Worm (Caenorhabditis elegans) whole organism, late embryonic: ENCODE measurements around the gene ceeh-2.

Source experiments
- C38D4.7 ChIP-seq: fragments of 200-800 bp; sonication (Bioruptor generic); optimal IDR thresholded peaks from 2 replicates; lab custom pipeline; 2018; ENCODE audit warnings: mild to moderate bottlenecking, missing genetic modification characterization, moderate library complexity, missing compliant biosample characterization
- F13H6.1 ChIP-seq: sonication (generic microtip); optimal IDR thresholded peaks from 2 replicates; lab custom pipeline; 2016; ENCODE audit warnings: missing genetic modification characterization, missing compliant biosample characterization
- K02D7.2 ChIP-seq: sonication (generic microtip); optimal IDR thresholded peaks from 2 replicates; lab custom pipeline; 2017; ENCODE audit warnings: mild to moderate bottlenecking, missing genetic modification characterization, missing compliant biosample characterization
- K09A11.1 ChIP-seq: sonication (generic microtip); optimal IDR thresholded peaks from 2 replicates; lab custom pipeline; 2017; ENCODE audit warnings: antibody characterized with exemption, mild to moderate bottlenecking, missing genetic modification characterization, missing compliant biosample characterization; ENCODE audit not compliant: insufficient read depth
- ceh-14 ChIP-seq: sonication (generic microtip); optimal IDR thresholded peaks from 2 replicates; lab custom pipeline; 2016; ENCODE audit warnings: missing genotype, missing genetic modification characterization, missing compliant biosample characterization
- ceh-18 ChIP-seq: sonication (generic microtip); optimal IDR thresholded peaks from 2 replicates; lab custom pipeline; 2016; ENCODE audit warnings: missing genetic modification characterization, missing compliant biosample characterization
- ceh-22 ChIP-seq: sonication (generic microtip); optimal IDR thresholded peaks from 2 replicates; lab custom pipeline; 2017; ENCODE audit warnings: missing biosample characterization, missing genetic modification characterization
- ceh-24 ChIP-seq: sonication (generic microtip); optimal IDR thresholded peaks from 2 replicates; lab custom pipeline; 2016; ENCODE audit warnings: mild to moderate bottlenecking, missing genetic modification characterization, missing compliant biosample characterization
- ceh-30 ChIP-seq: fragments of 150-350 bp; optimal IDR thresholded peaks from 2 replicates; lab custom pipeline; 2014; ENCODE audit warnings: missing biosample characterization, missing genetic modification characterization
- ceh-45 ChIP-seq: fragments of 200-800 bp; sonication (Bioruptor generic); IDR thresholded peaks from 2 replicates; pipeline ENCODE4 v1.3.6; 2022; ENCODE audit warnings: missing genetic modification reagents, missing genetic modification characterization, missing compliant biosample characterization
- ceh-48 ChIP-seq: sonication (generic microtip); optimal IDR thresholded peaks from 2 replicates; lab custom pipeline; 2016; ENCODE audit warnings: missing genetic modification characterization, inconsistent platforms, missing compliant biosample characterization
- ceh-6 ChIP-seq: fragments of 200-800 bp; sonication (Bioruptor generic); optimal IDR thresholded peaks from 2 replicates; lab custom pipeline; 2018; ENCODE audit warnings: mild to moderate bottlenecking, missing genetic modification characterization, missing compliant biosample characterization
- ceh-9 ChIP-seq: sonication (generic microtip); optimal IDR thresholded peaks from 2 replicates; lab custom pipeline; 2016; ENCODE audit warnings: mild to moderate bottlenecking, missing genetic modification characterization, inconsistent platforms, missing compliant biosample characterization
- che-1 ChIP-seq: sonication (generic microtip); optimal IDR thresholded peaks from 2 replicates; lab custom pipeline; 2016; ENCODE audit warnings: mild to moderate bottlenecking, missing genetic modification characterization, missing compliant biosample characterization
- dmd-4 ChIP-seq: sonication (generic microtip); optimal IDR thresholded peaks from 2 replicates; lab custom pipeline; 2016; ENCODE audit warnings: borderline replicate concordance, missing genetic modification characterization, missing compliant biosample characterization
- dve-1 ChIP-seq: sonication (generic microtip); optimal IDR thresholded peaks from 2 replicates; lab custom pipeline; 2017; ENCODE audit warnings: antibody characterized with exemption, mild to moderate bottlenecking, missing genetic modification characterization, missing compliant biosample characterization
- elt-4 ChIP-seq: sonication (generic microtip); optimal IDR thresholded peaks from 2 replicates; lab custom pipeline; 2016; ENCODE audit warnings: missing genetic modification characterization, missing compliant biosample characterization
- ets-4 ChIP-seq: sonication (generic microtip); optimal IDR thresholded peaks from 2 replicates; lab custom pipeline; 2016; ENCODE audit warnings: missing genetic modification characterization, missing compliant biosample characterization
- fkh-10 ChIP-seq: fragments of 150-350 bp; optimal IDR thresholded peaks from 2 replicates; lab custom pipeline; 2014; ENCODE audit warnings: missing biosample characterization, missing genetic modification reagents, missing genetic modification characterization
- hlh-13 ChIP-seq: fragments of 200-800 bp; sonication (Bioruptor generic); optimal IDR thresholded peaks from 2 replicates; lab custom pipeline; 2018; ENCODE audit warnings: mild to moderate bottlenecking, missing genetic modification characterization, missing compliant biosample characterization
- hlh-15 ChIP-seq: sonication (generic microtip); optimal IDR thresholded peaks from 2 replicates; lab custom pipeline; 2016; ENCODE audit warnings: missing genetic modification characterization, missing compliant biosample characterization
- hlh-30 ChIP-seq: sonication (generic microtip); optimal IDR thresholded peaks from 2 replicates; lab custom pipeline; 2017; ENCODE audit warnings: antibody characterized with exemption, missing genetic modification characterization, missing compliant biosample characterization; ENCODE audit not compliant: insufficient read depth
- hlh-8 ChIP-seq: sonication (generic microtip); optimal IDR thresholded peaks from 2 replicates; lab custom pipeline; 2016; ENCODE audit warnings: missing genotype, missing genetic modification characterization, missing compliant biosample characterization
- lim-6 ChIP-seq: sonication (generic microtip); optimal IDR thresholded peaks from 2 replicates; lab custom pipeline; 2016; ENCODE audit warnings: missing genetic modification characterization, missing compliant biosample characterization
- madf-2 ChIP-seq: sonication (generic microtip); optimal IDR thresholded peaks from 2 replicates; lab custom pipeline; 2017; ENCODE audit warnings: missing genetic modification characterization, missing compliant biosample characterization
- nfya-1 ChIP-seq: sonication (generic microtip); optimal IDR thresholded peaks from 2 replicates; lab custom pipeline; 2017; ENCODE audit warnings: missing genetic modification characterization, mild to moderate bottlenecking, missing compliant biosample characterization, antibody characterized with exemption, moderate library complexity
- nhr-232 ChIP-seq: sonication (generic microtip); optimal IDR thresholded peaks from 2 replicates; lab custom pipeline; 2016; ENCODE audit warnings: missing genetic modification characterization, missing compliant biosample characterization
- odd-2 ChIP-seq: sonication (generic microtip); optimal IDR thresholded peaks from 2 replicates; lab custom pipeline; 2017; ENCODE audit warnings: antibody characterized with exemption, mild to moderate bottlenecking, missing genetic modification characterization, missing compliant biosample characterization
- pag-3 ChIP-seq: sonication (generic microtip); optimal IDR thresholded peaks from 2 replicates; lab custom pipeline; 2016; ENCODE audit warnings: missing compliant biosample characterization, missing genetic modification characterization, borderline replicate concordance
- pat-9 ChIP-seq: fragments of 200-800 bp; sonication (Bioruptor generic); optimal IDR thresholded peaks from 2 replicates; lab custom pipeline; 2018; ENCODE audit warnings: mild to moderate bottlenecking, missing genetic modification characterization, moderate library complexity, missing compliant biosample characterization
- pax-1 ChIP-seq: fragments of 150-350 bp; optimal IDR thresholded peaks from 2 replicates; lab custom pipeline; 2014; ENCODE audit warnings: missing biosample characterization, missing genetic modification characterization
- sox-4 ChIP-seq: sonication (generic microtip); optimal IDR thresholded peaks from 2 replicates; lab custom pipeline; 2017; ENCODE audit warnings: mild to moderate bottlenecking, missing genetic modification characterization, inconsistent platforms, missing compliant biosample characterization
- unc-3 ChIP-seq, 2 experiments: fragments of 200-800 bp in 1 of 2; sonication (Bioruptor generic) in 1 of 2; sonication (generic microtip) in 1 of 2; conservative IDR thresholded peaks in 1 of 2; optimal IDR thresholded peaks in 1 of 2; 2 replicates each; pipeline versions ENCODE4 v1.3.6 to Lab custom; 2016 to 2022; ENCODE audit warnings: missing compliant biosample characterization in 2 of 2, missing genetic modification characterization in 2 of 2, missing genetic modification reagents in 1 of 2
- unc-42 ChIP-seq: sonication (generic microtip); optimal IDR thresholded peaks from 2 replicates; lab custom pipeline; 2016; ENCODE audit warnings: missing genotype, missing genetic modification characterization, missing compliant biosample characterization
- unc-86 ChIP-seq: sonication (generic microtip); optimal IDR thresholded peaks from 2 replicates; lab custom pipeline; 2016; ENCODE audit warnings: missing genetic modification characterization, missing compliant biosample characterization

ceeh-2 gene

DNA sequence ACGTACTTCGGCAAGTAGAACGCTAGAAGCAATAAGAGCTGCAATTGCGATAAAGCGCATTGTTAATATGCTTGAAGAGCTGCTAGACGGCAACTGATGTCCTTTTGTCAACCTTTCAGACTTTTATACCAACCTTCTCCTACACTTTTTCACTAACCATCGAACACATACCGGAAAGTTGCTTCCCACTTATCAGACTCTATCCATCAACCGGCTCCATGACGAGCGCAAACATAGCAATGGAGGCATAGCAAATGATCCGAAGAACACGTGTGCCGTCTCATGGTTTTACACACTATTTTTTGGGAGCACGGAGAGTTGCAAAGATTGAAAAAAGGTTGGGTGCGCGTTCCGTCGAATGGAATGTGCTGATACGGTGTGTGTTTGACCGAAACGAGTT is 24.0 kb upstream of the ceeh-2 start, which contains the start of gene abu-1:
Gene abu-1 (minus strand): TSS at position 101 of the 400 bp plus-strand sequence.
- no peak for TF ChIP-seq ceh-48

DNA sequence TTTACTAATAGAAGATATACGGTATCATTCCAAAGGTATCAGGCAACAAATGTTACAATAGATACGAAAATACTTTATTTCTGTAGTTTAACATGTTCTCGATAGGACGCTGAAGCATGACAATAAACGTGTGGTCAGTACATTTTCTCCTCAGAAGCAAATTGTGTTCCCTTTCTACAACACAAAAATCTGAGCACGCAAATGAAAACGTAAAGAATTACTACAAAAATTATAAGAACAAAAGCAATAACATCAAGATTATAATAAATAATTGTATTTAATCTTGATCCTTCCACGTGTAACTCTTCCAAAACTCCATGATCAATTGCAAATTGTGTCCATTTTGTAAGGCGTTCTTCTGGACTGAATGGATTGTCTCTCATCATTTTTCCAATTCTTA is 22.1 kb upstream of the ceeh-2 start:
- TF ChIP-seq elt-4 (tag; lab: Kevin White, UChicago) = no peak
- no peak for TF ChIP-seq nhr-232
- TF ChIP-seq nfya-1 (tag; lab: Kevin White, UChicago) = no peak
- TF ChIP-seq hlh-15 = no peak
- no peak for TF ChIP-seq fkh-10
- TF ChIP-seq unc-42 (tag; lab: Kevin White, UChicago) = no peak
- TF ChIP-seq hlh-8 (tag; lab: Kevin White, UChicago) = no peak
- no peak for TF ChIP-seq hlh-30 (tag; lab: Kevin White, UChicago)
- no peak for TF ChIP-seq F13H6.1 (tag; lab: Kevin White, UChicago)
- no peak for TF ChIP-seq K09A11.1 (tag; lab: Kevin White, UChicago)
- no peak for TF ChIP-seq ceh-45 (GFP tag; lab: Robert Waterston, UW)
- TF ChIP-seq K02D7.2 (tag; lab: Kevin White, UChicago) = no peak
- no peak for TF ChIP-seq ceh-14 (tag; lab: Kevin White, UChicago)
- TF ChIP-seq dve-1 (tag; lab: Kevin White, UChicago) = no peak
- TF ChIP-seq pat-9 (tag; lab: Kevin White, UChicago) = no peak
- TF ChIP-seq ceh-22 (tag; lab: Kevin White, UChicago) = no peak

DNA sequence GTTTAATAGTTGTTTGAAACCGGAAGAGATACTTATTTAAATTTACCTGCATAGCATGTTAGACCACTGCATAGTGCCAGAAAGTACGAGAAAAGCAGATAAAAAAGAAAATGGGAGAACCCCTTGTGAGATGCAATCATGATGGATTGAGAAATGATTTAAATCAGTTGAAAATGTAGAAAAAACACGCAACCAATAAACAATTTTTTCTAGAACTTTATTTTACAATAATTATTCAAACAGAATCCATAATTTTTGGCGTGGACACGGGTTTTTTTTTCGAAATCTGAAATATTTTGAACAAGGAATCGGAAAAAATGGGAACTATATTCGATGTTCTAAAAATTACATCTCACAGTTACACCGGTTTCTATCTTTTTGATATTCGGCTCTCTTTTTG is 21.6 kb upstream of the ceeh-2 start, which contains the start of gene AC3.12:
Gene AC3.12 (minus strand): TSS at position 101 of the 400 bp plus-strand sequence.
- TF ChIP-seq odd-2 (tag; lab: Kevin White, UChicago) (no peak), nhr-232 (no peak), ceh-24 (tag; lab: Kevin White, UChicago) (no peak), unc-3 (GFP tag; conservative IDR thresholded peaks at IDR 0.05; lab: Robert Waterston, UW) (no peak), unc-3 (tag; optimal IDR thresholded peaks at IDR 0.05; lab: Kevin White, UChicago) (no peak), fkh-10 (no peak), C38D4.7 (GFP tag; lab: Kevin White, UChicago) (no peak)
- TF ChIP-seq, all 69 proteins: peak for 0

DNA sequence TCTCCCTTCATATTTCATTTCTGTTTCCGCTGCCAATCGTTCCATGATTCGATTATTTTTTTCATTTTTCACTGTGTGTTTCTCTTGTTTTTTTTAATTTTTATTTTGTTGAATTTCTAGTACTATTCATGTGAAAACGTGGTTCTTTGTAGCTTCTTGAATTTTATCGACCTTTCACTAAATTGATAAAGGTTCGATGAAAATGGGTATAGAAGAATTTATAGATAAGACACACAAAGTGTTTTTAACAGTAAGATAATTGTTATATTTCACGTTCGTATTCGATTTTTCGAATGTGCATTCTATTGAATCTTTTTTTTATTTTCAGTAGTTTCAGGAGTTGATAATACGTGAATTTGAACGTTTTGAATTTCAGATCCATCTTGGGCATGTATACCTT is 14.2 kb upstream of the ceeh-2 start, which contains the start of gene ugt-49:
Gene ugt-49 (plus strand): TSS at position 371 of the 400 bp plus-strand sequence.
- TF ChIP-seq ceh-22 (tag; lab: Kevin White, UChicago) (no peak), F13H6.1 (tag; lab: Kevin White, UChicago) (no peak), ets-4 (no peak), sox-4 (tag; lab: Kevin White, UChicago) (no peak), hlh-15 (no peak), pax-1 (tag; lab: Kevin White, UChicago) (no peak), unc-86 (tag; lab: Kevin White, UChicago) (no peak), ceh-9 (tag; lab: Kevin White, UChicago) (no peak), madf-2 (no peak), che-1 (tag; lab: Kevin White, UChicago) (no peak), hlh-13 (GFP tag; lab: Kevin White, UChicago) (no peak), nfya-1 (tag; lab: Kevin White, UChicago) (no peak), ceh-30 (tag; lab: Kevin White, UChicago) (no peak), lim-6 (tag; lab: Kevin White, UChicago) (no peak), ceh-6 (GFP tag; lab: Kevin White, UChicago) (no peak), elt-4 (tag; lab: Kevin White, UChicago) (no peak), ceh-18 (tag; lab: Kevin White, UChicago) (no peak), pag-3 (tag; lab: Kevin White, UChicago) (no peak), dmd-4 (no peak)
